Worm (Caenorhabditis elegans) whole organism, L4/young adult: ENCODE data around the gene str-5.
"Not testable (repeated sequence)": the region's sequence is repeated elsewhere in the genome, so short reads cannot be mapped to it uniquely, and the experiment has no call there.

Source experiments
- W03F9.2 ChIP-seq: fragments of 150-350 bp; optimal IDR thresholded peaks from 2 replicates; lab custom pipeline; 2014; ENCODE audit warnings: missing biosample characterization, missing genetic modification characterization
- dao-5 ChIP-seq: sonication (generic microtip); optimal IDR thresholded peaks from 2 replicates; lab custom pipeline; 2016; ENCODE audit warnings: missing genotype, missing genetic modification characterization, moderate library complexity, missing compliant biosample characterization
- him-1 ChIP-seq: sonication (generic microtip); optimal IDR thresholded peaks from 2 replicates; lab custom pipeline; 2016; ENCODE audit warnings: missing genotype, missing genetic modification reagents, missing genetic modification characterization, missing compliant biosample characterization

Gene str-5

ce11 chrV:15752941-15753340 is at the start of gene str-5:
TSS of gene str-5 (plus strand) at chrV:15753241.
- TF ChIP-seq him-1 (tag; lab: Kevin White, UChicago); W03F9.2; dao-5 (tag; lab: Kevin White, UChicago): not testable (repeated sequence)

- TF ChIP-seq him-1 (tag; lab: Kevin White, UChicago) (no peak), W03F9.2 (no peak), dao-5 (tag; lab: Kevin White, UChicago) (no peak)
These were observed 48.3 kb upstream of the str-5 start, which contains the start of gene twk-34 for ce11 chrV:15704745-15705144. TSS of gene twk-34 (plus strand) at chrV:15704960.

DNA sequence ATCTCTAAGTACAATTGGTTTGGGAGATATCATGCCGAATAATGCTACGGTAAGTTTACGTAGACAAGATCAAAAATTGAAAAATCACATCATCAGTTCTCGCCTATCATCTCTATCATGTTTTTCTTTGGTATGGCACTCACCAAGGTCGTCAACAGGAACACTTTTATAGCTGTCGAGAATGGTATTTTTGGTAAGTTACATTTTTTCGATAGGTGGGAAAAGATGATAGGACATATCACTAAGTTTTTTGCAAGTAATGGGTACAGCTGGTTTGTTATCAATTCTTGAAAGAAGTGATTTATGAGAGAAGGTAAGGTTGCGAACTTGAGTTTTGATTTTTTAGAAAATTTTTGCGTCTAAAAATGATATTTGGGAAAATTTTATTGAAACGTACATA is 45.1 kb upstream of the str-5 start:
- no peak for TF ChIP-seq W03F9.2
- no peak for TF ChIP-seq dao-5 (tag; lab: Kevin White, UChicago)
- TF ChIP-seq him-1 (tag; lab: Kevin White, UChicago), result no peak

ce11 chrV:15710401-15710800 is 42.6 kb upstream of the str-5 start, which contains the start of gene Y6E2A.1:
TSS of gene Y6E2A.1 (minus strand) at chrV:15710501.
- no peak for TF ChIP-seq W03F9.2
- TF ChIP-seq him-1 (tag; lab: Kevin White, UChicago), result no peak
- no peak for TF ChIP-seq dao-5 (tag; lab: Kevin White, UChicago)

DNA sequence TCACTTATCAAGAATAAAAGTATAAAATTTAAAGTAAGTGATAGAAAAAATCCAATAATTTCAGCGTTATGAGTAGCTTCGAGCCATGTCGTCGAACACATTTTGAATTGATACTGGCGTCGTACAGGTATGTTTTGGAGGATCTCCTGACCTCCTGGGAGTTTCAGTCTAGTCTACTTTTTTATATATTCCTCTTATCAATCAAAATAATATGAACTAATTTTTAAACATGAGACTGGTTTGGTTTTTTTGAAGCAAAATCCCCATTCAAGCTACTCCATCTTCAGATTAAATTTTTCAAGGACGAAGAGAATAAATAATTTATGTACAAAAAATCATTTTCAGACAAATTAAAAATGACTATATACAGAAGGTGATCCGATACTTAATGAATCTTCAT is 41.1 kb upstream of the str-5 start, which contains the start of gene str-101:
TSS of gene str-101 (minus strand) at position 101 of the 400 bp plus-strand sequence.
- TF ChIP-seq him-1 (tag; lab: Kevin White, UChicago) (no peak), W03F9.2 (no peak)

DNA sequence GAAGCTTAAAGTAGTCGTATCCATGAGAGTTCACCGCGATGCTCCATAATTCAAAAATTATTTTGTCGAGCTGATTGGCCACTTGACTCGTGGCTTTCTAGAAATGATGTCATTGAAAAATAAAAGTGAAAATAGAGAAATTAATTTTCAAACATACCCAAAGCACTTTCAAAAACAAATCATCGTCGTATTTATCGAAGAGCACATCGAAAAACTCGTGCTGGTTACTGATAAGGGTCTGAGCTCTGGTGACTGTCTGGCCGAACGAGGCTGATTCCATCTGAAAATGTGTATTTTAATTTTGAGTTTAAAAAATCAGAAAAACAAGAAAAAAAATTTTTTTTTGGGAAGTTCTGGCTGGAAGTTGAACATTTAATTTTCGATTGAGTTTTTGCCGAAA is 40.7 kb upstream of the str-5 start:
- TF ChIP-seq dao-5 (tag; lab: Kevin White, UChicago) (no peak), him-1 (tag; lab: Kevin White, UChicago) (no peak), W03F9.2 (no peak)

DNA sequence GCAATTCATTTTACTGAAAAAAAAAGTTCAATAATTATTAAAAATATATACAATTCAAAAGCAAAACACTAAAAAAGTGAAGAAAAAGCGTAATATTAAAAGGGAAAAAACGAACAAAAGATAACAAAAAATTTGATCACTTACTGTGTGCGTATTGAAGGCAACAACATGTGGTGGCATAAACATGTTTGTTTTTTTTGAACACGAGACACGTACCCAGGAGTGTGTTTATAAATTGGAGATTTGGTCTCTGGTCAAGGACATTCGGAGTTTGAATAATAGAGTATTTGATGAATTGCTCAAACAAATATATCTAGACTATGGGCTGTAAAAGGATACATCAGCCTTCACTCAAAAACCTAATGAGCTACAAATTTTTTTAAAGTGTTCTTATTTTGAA is 37.4 kb upstream of the str-5 start:
- TF ChIP-seq W03F9.2 (no peak), him-1 (tag; lab: Kevin White, UChicago) (no peak), dao-5 (tag; lab: Kevin White, UChicago) (no peak)

ce11 chrV:15716679-15717078 is 36.4 kb upstream of the str-5 start, which contains the start of gene Y6E2A.4:
TSS of gene Y6E2A.4 (minus strand) at chrV:15716779.
- TF ChIP-seq dao-5 (tag; lab: Kevin White, UChicago) (no peak), W03F9.2 (no peak), him-1 (tag; lab: Kevin White, UChicago) (no peak)

DNA sequence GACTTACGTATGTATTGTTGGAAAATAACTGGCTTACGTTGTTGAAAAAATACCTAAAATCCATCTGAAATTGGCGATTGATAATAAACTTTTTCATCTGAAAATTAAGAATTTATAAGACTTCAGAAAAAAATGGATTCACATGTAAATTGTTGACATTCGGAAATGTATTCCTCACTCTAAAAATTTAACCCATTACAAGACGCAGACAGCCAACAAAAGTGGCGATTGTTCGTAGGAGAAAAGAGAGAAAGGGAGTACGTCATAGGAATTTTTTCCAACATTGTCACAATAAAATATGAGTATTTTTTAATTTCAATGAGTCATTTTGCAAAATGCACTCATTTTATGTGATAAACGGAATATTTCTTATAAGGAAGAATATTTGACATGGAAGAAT is 34.5 kb upstream of the str-5 start, which contains the start of gene Y6E2A.5:
TSS of gene Y6E2A.5 (minus strand) at position 101 of the 400 bp plus-strand sequence.
- TF ChIP-seq him-1 (tag; lab: Kevin White, UChicago) (no peak), W03F9.2 (no peak), dao-5 (tag; lab: Kevin White, UChicago) (no peak)

- no peak for TF ChIP-seq dao-5 (tag; lab: Kevin White, UChicago)
- TF ChIP-seq W03F9.2, result no peak
- no peak for TF ChIP-seq him-1 (tag; lab: Kevin White, UChicago)
These were observed 33.5 kb upstream of the str-5 start, which contains the start of gene Y6E2A.7 for ce11 chrV:15719570-15719969. TSS of gene Y6E2A.7 (plus strand) at chrV:15719870.

DNA sequence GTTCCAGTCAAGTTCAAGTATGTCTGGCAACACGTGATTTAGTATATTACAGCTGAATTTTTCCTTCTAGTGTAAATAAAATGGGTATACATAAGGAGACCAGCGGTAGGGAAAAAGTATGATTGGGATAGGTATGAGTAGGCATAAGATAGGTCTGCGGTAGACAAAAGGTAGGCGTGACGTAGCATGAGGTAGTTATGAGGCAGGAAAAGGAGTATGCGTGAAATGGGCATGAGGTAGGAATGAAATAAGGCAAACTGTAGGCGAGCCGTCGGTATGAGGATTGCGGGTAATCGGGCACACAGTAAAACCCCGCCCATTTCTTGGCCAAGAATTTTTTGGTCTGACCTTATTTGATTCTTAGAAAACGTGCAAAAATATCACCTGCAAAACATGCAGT is 31.6 kb upstream of the str-5 start:
- TF ChIP-seq dao-5 (tag; lab: Kevin White, UChicago), result no peak
- no peak for TF ChIP-seq W03F9.2
- TF ChIP-seq him-1 (tag; lab: Kevin White, UChicago), result no peak

DNA sequence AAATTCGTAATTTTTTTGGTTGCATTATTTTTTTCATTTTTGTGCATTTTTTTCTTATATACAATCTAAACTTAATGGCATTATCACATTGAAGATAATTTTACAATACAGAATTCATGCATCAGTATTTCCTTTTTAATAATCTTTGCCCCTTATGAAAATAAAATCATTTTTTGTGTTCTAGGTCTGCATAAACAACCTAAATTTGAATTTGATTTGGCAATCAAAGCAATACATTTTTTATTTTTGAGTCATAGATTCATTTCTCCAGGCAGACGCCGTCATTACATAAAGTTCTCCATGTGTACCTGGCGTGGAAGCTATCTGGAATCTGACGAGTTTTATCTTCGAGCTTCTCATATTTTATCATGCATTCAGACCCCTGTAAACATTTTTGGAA is 31.2 kb upstream of the str-5 start, which contains the start of gene srh-140:
TSS of gene srh-140 (plus strand) at position 301 of the 400 bp plus-strand sequence.
- TF ChIP-seq dao-5 (tag; lab: Kevin White, UChicago) (no peak), him-1 (tag; lab: Kevin White, UChicago) (no peak), W03F9.2 (no peak)

- TF ChIP-seq W03F9.2, result no peak
- no peak for TF ChIP-seq him-1 (tag; lab: Kevin White, UChicago)
- TF ChIP-seq dao-5 (tag; lab: Kevin White, UChicago), result no peak
These were observed 26.4 kb upstream of the str-5 start, which contains the start of the genes irld-57 and sfxn-1.3 for ce11 chrV:15726610-15727009. TSS of gene irld-57 (minus strand) at chrV:15726710. TSS of gene sfxn-1.3 (plus strand) at chrV:15726841.

DNA sequence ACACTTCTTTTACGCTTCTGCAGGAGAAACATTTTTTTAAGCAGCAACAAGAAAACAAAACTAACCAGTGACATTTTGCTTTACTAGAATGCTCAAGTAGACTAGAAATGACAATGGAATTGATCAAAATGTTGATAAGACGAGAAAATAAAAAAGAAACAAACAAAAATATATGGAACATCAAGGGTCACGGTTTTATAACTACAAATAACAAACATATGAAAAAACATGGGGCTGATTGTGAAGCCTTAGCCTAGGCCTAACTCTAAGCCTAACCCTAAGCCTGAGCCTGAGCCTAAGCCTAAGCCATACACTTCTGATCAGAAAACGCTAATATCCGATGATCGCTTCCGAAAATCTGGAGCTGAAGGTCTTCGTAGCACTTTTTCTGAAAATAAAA is 22.6 kb upstream of the str-5 start, which contains the start of gene Y6E2A.10:
TSS of gene Y6E2A.10 (minus strand) at position 101 of the 400 bp plus-strand sequence.
- TF ChIP-seq him-1 (tag; lab: Kevin White, UChicago) (no peak), W03F9.2 (no peak), dao-5 (tag; lab: Kevin White, UChicago) (no peak)

DNA sequence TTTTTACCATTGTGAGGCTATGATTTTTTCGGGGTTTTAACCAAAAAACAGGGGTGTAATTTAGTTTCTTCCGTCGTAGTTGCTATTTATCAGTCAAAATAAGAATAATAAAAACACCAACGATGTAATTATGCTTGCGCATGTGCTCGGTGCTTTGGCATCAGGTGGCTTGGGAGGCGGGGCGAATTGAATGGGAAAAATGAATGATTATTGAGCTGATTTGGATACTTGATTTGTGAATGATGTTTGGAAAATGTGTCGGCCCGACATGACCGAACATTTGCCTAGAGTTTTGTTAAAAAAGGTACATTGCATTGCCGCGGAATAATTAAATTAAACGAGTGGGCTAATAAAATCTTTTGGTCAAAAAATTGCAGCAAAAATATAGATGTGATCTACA is 20.8 kb upstream of the str-5 start, which contains the start of gene str-38:
TSS of gene str-38 (minus strand) at position 101 of the 400 bp plus-strand sequence.
- no peak for TF ChIP-seq dao-5 (tag; lab: Kevin White, UChicago)
- TF ChIP-seq him-1 (tag; lab: Kevin White, UChicago), result no peak
- no peak for TF ChIP-seq W03F9.2
